Worm (Caenorhabditis elegans) whole organism, L1 larva: Measurements from ENCODE around the gene ostf-4.

ENCODE experiments used
- F16B12.6 ChIP-seq: fragments of 150-350 bp; optimal IDR thresholded peaks from 2 replicates; lab custom pipeline; 2014; ENCODE audit warnings: missing biosample characterization, missing genetic modification characterization
- Y116A8C.19 ChIP-seq: sonication (generic microtip); optimal IDR thresholded peaks from 2 replicates; lab custom pipeline; 2016; ENCODE audit warnings: missing compliant biosample characterization, missing genetic modification characterization, borderline replicate concordance
- aha-1 ChIP-seq: fragments of 150-350 bp; optimal IDR thresholded peaks from 2 replicates; lab custom pipeline; 2014; ENCODE audit warnings: missing biosample characterization, missing genetic modification characterization
- blmp-1 ChIP-seq: fragments of 150-350 bp; optimal IDR thresholded peaks from 2 replicates; lab custom pipeline; 2014; ENCODE audit warnings: missing biosample characterization, missing genetic modification characterization
- ces-1 ChIP-seq: fragments of 150-350 bp; optimal IDR thresholded peaks from 2 replicates; lab custom pipeline; 2014; ENCODE audit warnings: missing biosample characterization, missing genetic modification reagents, missing genetic modification characterization
- dpl-1 ChIP-seq, 3 experiments: fragments of 150-350 bp in 2 of 3; sonication (generic microtip) in 1 of 3; optimal IDR thresholded peaks; 2 replicates each; lab custom pipeline; 2014 to 2017; ENCODE audit warnings: missing biosample characterization in 3 of 3, missing genetic modification characterization in 3 of 3, missing genetic modification reagents in 3 of 3
- efl-1 ChIP-seq, 4 experiments: fragments of 150-350 bp; optimal IDR thresholded peaks in 3 of 4; peaks in 1 of 4; 1 replicate in 1 of 4; 2 replicates in 3 of 4; lab custom pipeline; 2014; ENCODE audit warnings: missing biosample characterization in 2 of 4, missing genetic modification characterization in 2 of 4, missing genetic modification reagents in 2 of 4
- elt-3 ChIP-seq, 6 experiments: fragments of 150-350 bp in 1 of 6; sonication (generic microtip); optimal IDR thresholded peaks; 2 replicates each; lab custom pipeline; 2017 to 2018; ENCODE audit warnings: missing biosample characterization in 6 of 6, missing genetic modification characterization in 6 of 6, inconsistent platforms in 1 of 6
- ets-5 ChIP-seq: fragments of 200-800 bp; sonication (Bioruptor generic); IDR thresholded peaks from 2 replicates; pipeline ENCODE4 v1.3.6; 2022; ENCODE audit warnings: missing genetic modification characterization, missing compliant biosample characterization
- fkh-10 ChIP-seq: sonication (generic microtip); optimal IDR thresholded peaks from 2 replicates; lab custom pipeline; 2017; ENCODE audit warnings: missing biosample characterization, missing genetic modification reagents, missing genetic modification characterization
- fos-1 ChIP-seq: fragments of 150-350 bp; optimal IDR thresholded peaks from 2 replicates; lab custom pipeline; 2014; ENCODE audit warnings: missing biosample characterization, missing genetic modification characterization
- hlh-4 ChIP-seq: sonication (generic microtip); optimal IDR thresholded peaks from 2 replicates; lab custom pipeline; 2016; ENCODE audit warnings: mild to moderate bottlenecking, missing genetic modification characterization, missing compliant biosample characterization
- hpl-2 ChIP-seq: fragments of 150-350 bp; optimal IDR thresholded peaks from 2 replicates; lab custom pipeline; 2014; ENCODE audit warnings: missing biosample characterization, missing genetic modification reagents, missing genetic modification characterization
- irx-1 ChIP-seq: sonication (generic microtip); optimal IDR thresholded peaks from 2 replicates; lab custom pipeline; 2016; ENCODE audit warnings: missing genetic modification characterization, missing compliant biosample characterization
- isw-1 ChIP-seq: fragments of 200-800 bp; sonication (Bioruptor generic); IDR thresholded peaks from 2 replicates; pipeline ENCODE4 v1.3.6; 2022; ENCODE audit warnings: missing genetic modification characterization, missing compliant biosample characterization
- lin-13 ChIP-seq: fragments of 150-350 bp; optimal IDR thresholded peaks from 2 replicates; lab custom pipeline; 2014; ENCODE audit warnings: missing biosample characterization, missing genetic modification reagents, missing genetic modification characterization
- lin-14 ChIP-seq: fragments of 200-800 bp; sonication (Bioruptor generic); optimal IDR thresholded peaks from 2 replicates; lab custom pipeline; 2018; ENCODE audit warnings: mild to moderate bottlenecking, missing genetic modification characterization, moderate library complexity, missing compliant biosample characterization
- lin-15B ChIP-seq: fragments of 150-350 bp; sonication (generic microtip); optimal IDR thresholded peaks from 3 replicates; lab custom pipeline; 2014; ENCODE audit warnings: missing biosample characterization, missing genetic modification characterization
- lin-35 ChIP-seq, 2 experiments: fragments of 150-350 bp; optimal IDR thresholded peaks; 2 replicates each; lab custom pipeline; 2014; ENCODE audit warnings: missing biosample characterization in 2 of 2, missing genetic modification characterization in 2 of 2, missing genetic modification reagents in 2 of 2
- lir-3 ChIP-seq: sonication (generic microtip); optimal IDR thresholded peaks from 2 replicates; lab custom pipeline; 2016; ENCODE audit warnings: mild to moderate bottlenecking, missing genetic modification characterization, moderate library complexity, missing compliant biosample characterization; ENCODE audit not compliant: poor library complexity
- lsy-2 ChIP-seq, 2 experiments: fragments of 150-350 bp; optimal IDR thresholded peaks; 2 replicates each; lab custom pipeline; 2014; ENCODE audit warnings: missing biosample characterization in 2 of 2, missing genetic modification characterization in 2 of 2
- mdl-1 ChIP-seq, 2 experiments: fragments of 150-350 bp; optimal IDR thresholded peaks; 2 replicates each; lab custom pipeline; 2014 to 2017; ENCODE audit warnings: missing biosample characterization in 2 of 2, missing genetic modification characterization in 2 of 2, inconsistent platforms in 1 of 2
- mef-2 ChIP-seq: fragments of 150-350 bp; optimal IDR thresholded peaks from 2 replicates; lab custom pipeline; 2014; ENCODE audit warnings: missing biosample characterization, missing genetic modification characterization
- mep-1 ChIP-seq: fragments of 150-350 bp; optimal IDR thresholded peaks from 2 replicates; lab custom pipeline; 2014; ENCODE audit warnings: missing biosample characterization, missing genetic modification characterization
- nhr-11 ChIP-seq: fragments of 150-350 bp; optimal IDR thresholded peaks from 2 replicates; lab custom pipeline; 2014; ENCODE audit warnings: missing biosample characterization, missing genetic modification characterization
- nhr-20 ChIP-seq: sonication (generic microtip); optimal IDR thresholded peaks from 2 replicates; lab custom pipeline; 2016; ENCODE audit warnings: mild to moderate bottlenecking, missing genetic modification characterization, missing compliant biosample characterization
- nhr-71 ChIP-seq: sonication (generic microtip); optimal IDR thresholded peaks from 2 replicates; lab custom pipeline; 2016; ENCODE audit warnings: mild to moderate bottlenecking, missing genetic modification characterization, moderate library complexity, missing compliant biosample characterization
- nhr-85 ChIP-seq: sonication (generic microtip); peaks from one replicate; lab custom pipeline; 2016; ENCODE audit warnings: missing genetic modification characterization, inconsistent platforms, missing compliant biosample characterization
- pag-3 ChIP-seq: sonication (generic microtip); optimal IDR thresholded peaks from 2 replicates; lab custom pipeline; 2017; ENCODE audit warnings: missing genetic modification characterization, mild to moderate bottlenecking, missing compliant biosample characterization, antibody characterized with exemption, borderline replicate concordance; ENCODE audit not compliant: insufficient read depth
- rnt-1 ChIP-seq: sonication (generic microtip); optimal IDR thresholded peaks from 2 replicates; lab custom pipeline; 2016; ENCODE audit warnings: mild to moderate bottlenecking, missing genetic modification characterization, moderate library complexity, missing compliant biosample characterization
- skn-1 ChIP-seq: fragments of 150-350 bp; optimal IDR thresholded peaks from 2 replicates; lab custom pipeline; 2014; ENCODE audit warnings: missing biosample characterization, missing genetic modification characterization
- snu-23 ChIP-seq: sonication (generic microtip); optimal IDR thresholded peaks from 2 replicates; lab custom pipeline; 2016; ENCODE audit warnings: missing genetic modification characterization, missing compliant biosample characterization
- unc-86 ChIP-seq: sonication (generic microtip); optimal IDR thresholded peaks from 2 replicates; lab custom pipeline; 2016; ENCODE audit warnings: missing genetic modification characterization, missing compliant biosample characterization
- xbp-1 ChIP-seq: sonication (generic microtip); optimal IDR thresholded peaks from 2 replicates; lab custom pipeline; 2016; ENCODE audit warnings: missing genetic modification characterization, missing compliant biosample characterization

ostf-4 gene

DNA sequence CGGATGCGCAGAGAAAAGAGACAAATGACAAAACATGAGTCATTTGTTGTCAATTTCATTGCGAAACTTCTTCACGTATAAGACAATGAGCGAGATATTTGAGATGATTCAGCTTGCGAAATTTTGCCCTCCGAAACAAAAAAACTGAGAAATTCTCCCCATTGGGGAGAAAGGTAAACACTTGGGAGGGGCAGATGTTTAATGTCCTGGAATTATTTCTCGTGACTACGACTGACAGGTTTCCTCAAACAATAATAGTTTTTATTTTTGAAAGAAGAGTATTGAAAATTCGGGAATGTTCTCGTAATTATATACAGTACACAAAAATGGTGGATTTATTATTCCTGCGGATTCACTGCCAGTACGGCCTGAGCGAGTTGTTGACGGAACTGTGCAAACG, 12.9 kb upstream of the ostf-4 start:
- TF ChIP-seq mep-1 (tag; lab: Kevin White, UChicago): peak; percentile 38
- TF ChIP-seq nhr-85 (tag; lab: Kevin White, UChicago): peak; percentile 67
- no peak for TF ChIP-seq irx-1
- TF ChIP-seq isw-1 (GFP tag; lab: Robert Waterston, UW): 0 out of 2 replicates have a peak, but pooled peaks have one; percentile 16
- TF ChIP-seq fos-1 (tag; lab: Kevin White, UChicago): peak; percentile 14
- no peak for TF ChIP-seq ets-5 (GFP tag; lab: Robert Waterston, UW)
- no peak for TF ChIP-seq hpl-2 (GFP tag; lab: Kevin White, UChicago)
- peak; percentile 0 for TF ChIP-seq nhr-20 (tag; lab: Kevin White, UChicago)
- TF ChIP-seq aha-1: no peak
- peak; percentile 14 for TF ChIP-seq snu-23
- TF ChIP-seq lsy-2 (tag; optimal IDR thresholded peaks at IDR 0.05; lab: Kevin White, UChicago): peak in 1 of 2 experiments; percentile 19
- peak in 1 of 3 experiments; percentile 26 for TF ChIP-seq dpl-1 (GFP tag; optimal IDR thresholded peaks at IDR 0.05; lab: Kevin White, UChicago)
- TF ChIP-seq efl-1 (optimal IDR thresholded peaks at IDR 0.05; lab: Kevin White, UChicago): peak in 1 of 2 experiments; percentile 1
- TF ChIP-seq efl-1 (GFP tag; optimal IDR thresholded peaks at IDR 0.05 in 1 of 2; lab: Kevin White, UChicago): peak in 1 of 2 experiments; percentile 90
- TF ChIP-seq nhr-71 (tag; lab: Kevin White, UChicago): peak; percentile 25
- no peak for TF ChIP-seq Y116A8C.19
- peak in 1 of 2 experiments; percentile 4 for TF ChIP-seq lin-35 (GFP tag; optimal IDR thresholded peaks at IDR 0.05; lab: Kevin White, UChicago)
- TF ChIP-seq lir-3 (tag; lab: Kevin White, UChicago): no peak
- peak; percentile 46 for TF ChIP-seq lin-14 (GFP tag; lab: Kevin White, UChicago)
- TF ChIP-seq unc-86 (tag; lab: Kevin White, UChicago): no peak

DNA sequence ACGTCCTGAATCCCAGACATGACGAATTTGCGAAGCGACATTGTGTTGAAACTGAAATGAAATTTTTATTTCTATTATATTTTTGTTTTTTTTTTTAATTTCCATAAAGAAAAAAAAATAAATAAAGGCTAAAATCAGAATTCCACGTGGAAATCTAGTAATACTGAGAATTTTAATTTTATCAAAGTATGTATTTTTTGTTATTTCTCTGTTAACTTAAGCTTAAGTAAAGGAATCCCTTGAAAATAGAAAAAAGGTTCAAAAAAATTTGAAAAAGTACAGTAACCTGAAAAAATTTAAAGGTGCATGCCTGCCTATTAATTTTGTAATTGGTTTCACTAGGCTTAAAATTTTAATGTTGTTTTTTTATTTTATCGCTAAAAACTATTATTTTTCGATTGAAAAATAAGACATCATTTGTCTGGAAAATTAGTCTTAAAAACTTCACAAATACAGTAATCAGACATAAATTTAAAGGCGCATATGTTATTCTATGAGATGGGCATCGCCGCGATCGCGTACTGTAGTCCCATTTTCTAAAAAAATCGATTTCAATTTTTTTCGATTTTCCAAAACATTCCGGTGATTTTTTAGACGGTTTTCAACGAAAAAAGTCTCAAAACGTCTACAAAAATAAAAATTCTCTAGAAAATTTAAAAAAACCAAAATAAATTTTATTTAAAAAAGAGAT, 12.2 kb upstream of the ostf-4 start, which contains the start of gene nex-2:
Gene nex-2, minus strand, starts transcription at position 51 of the 691 bp plus-strand sequence.
- no peak for TF ChIP-seq xbp-1 (tag; lab: Kevin White, UChicago)
- TF ChIP-seq isw-1 (GFP tag; lab: Robert Waterston, UW): no peak
- no peak for TF ChIP-seq skn-1 (tag; lab: Kevin White, UChicago)
- no peak for TF ChIP-seq ces-1 (GFP tag; lab: Kevin White, UChicago)
- TF ChIP-seq lin-13: no peak
- no peak for TF ChIP-seq Y116A8C.19
- TF ChIP-seq aha-1: no peak

DNA sequence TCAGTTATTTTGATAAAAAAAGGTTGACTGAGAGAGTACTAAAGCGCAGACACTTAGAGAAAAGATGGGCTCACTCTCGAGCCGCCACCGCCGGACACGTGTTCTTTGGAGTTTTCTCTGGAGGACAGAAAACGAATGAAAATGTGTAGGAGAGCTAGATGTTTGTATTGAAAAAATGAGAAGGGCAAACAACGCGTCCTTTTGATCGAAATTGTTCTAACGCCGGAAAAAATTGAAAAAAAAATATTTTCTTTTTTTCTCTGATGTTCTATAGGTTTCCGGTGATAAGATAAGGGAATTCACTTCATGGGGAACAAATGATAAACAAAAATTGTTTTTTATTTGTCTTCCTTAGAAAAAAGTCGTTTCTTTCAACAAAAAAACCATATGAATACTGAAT, 11.5 kb upstream of the ostf-4 start:
- no peak for TF ChIP-seq hlh-4 (tag; lab: Kevin White, UChicago)
- TF ChIP-seq mef-2 (tag; lab: Kevin White, UChicago): no peak
- no peak for TF ChIP-seq fkh-10 (GFP tag; lab: Kevin White, UChicago)
- TF ChIP-seq unc-86 (tag; lab: Kevin White, UChicago): no peak
- TF ChIP-seq mep-1 (tag; lab: Kevin White, UChicago): no peak
- peak; percentile 19 for TF ChIP-seq rnt-1 (tag; lab: Kevin White, UChicago)
- peak in 1 of 2 experiments; percentile 38 for TF ChIP-seq mdl-1 (tag; optimal IDR thresholded peaks at IDR 0.05; lab: Kevin White, UChicago)
- TF ChIP-seq nhr-11: no peak
- TF ChIP-seq lsy-2 (tag; optimal IDR thresholded peaks at IDR 0.05; lab: Kevin White, UChicago): peak in 1 of 2 experiments; percentile 6
- no peak for TF ChIP-seq F16B12.6 (tag; lab: Kevin White, UChicago)
- no peak for TF ChIP-seq irx-1
- TF ChIP-seq lin-14 (GFP tag; lab: Kevin White, UChicago): peak; percentile 56
- TF ChIP-seq efl-1 (optimal IDR thresholded peaks at IDR 0.05; lab: Kevin White, UChicago): no peak
- peak in 1 of 2 experiments; percentile 10 for TF ChIP-seq efl-1 (GFP tag; optimal IDR thresholded peaks at IDR 0.05 in 1 of 2; lab: Kevin White, UChicago)
- no peak for TF ChIP-seq pag-3
- peak in 1 of 2 experiments; percentile 6 for TF ChIP-seq lin-35 (GFP tag; optimal IDR thresholded peaks at IDR 0.05; lab: Kevin White, UChicago)
- peak in 2 of 6 experiments; percentile 34 to 82 for TF ChIP-seq elt-3 (tag; optimal IDR thresholded peaks at IDR 0.05; lab: Kevin White, UChicago)
- peak; percentile 7 for TF ChIP-seq blmp-1 (tag; lab: Kevin White, UChicago)
- TF ChIP-seq lin-15B: no peak
